Fruit fly (Drosophila melanogaster) whole organism, embryonic: ENCODE results near the gene eIF3i.

Experiments
- CG10274 ChIP-seq: fragments of 200-800 bp; sonication (Bioruptor generic); optimal IDR thresholded peaks from 3 replicates; lab custom pipeline; 2017; ENCODE audit warnings: missing biosample characterization, mild to moderate bottlenecking, missing genetic modification characterization
- CG10431 ChIP-seq: fragments of 200-800 bp; sonication (Bioruptor generic); optimal IDR thresholded peaks from 3 replicates; lab custom pipeline; 2018; ENCODE audit warnings: missing biosample characterization, mild to moderate bottlenecking, missing genetic modification characterization
- CG11085 ChIP-seq: fragments of 200-800 bp; sonication (Bioruptor generic); IDR thresholded peaks from 2 replicates; pipeline ENCODE4 v1.3.6; 2022; ENCODE audit warnings: missing biosample characterization, missing genetic modification characterization
- CG12236 ChIP-seq: fragments of 200-800 bp; sonication (Bioruptor generic); optimal IDR thresholded peaks from 2 replicates; lab custom pipeline; 2016; ENCODE audit warnings: missing biosample characterization, missing genetic modification characterization
- CG30431 ChIP-seq: fragments of 200-800 bp; sonication (Bioruptor generic); optimal IDR thresholded peaks from 2 replicates; lab custom pipeline; 2017; ENCODE audit warnings: missing biosample characterization, missing genetic modification characterization
- CG31365 ChIP-seq: fragments of 200-800 bp; sonication (Bioruptor generic); optimal IDR thresholded peaks from 2 replicates; lab custom pipeline; 2018; ENCODE audit warnings: missing biosample characterization, mild to moderate bottlenecking, missing genetic modification characterization
- CG3726 ChIP-seq: fragments of 200-800 bp; sonication (Bioruptor generic); IDR thresholded peaks from 3 replicates; pipeline ENCODE4, ENCODE4 v1.3.6; 2022; ENCODE audit warnings: missing biosample characterization, missing genetic modification characterization
- CG4424 ChIP-seq: fragments of 200-800 bp; sonication (Bioruptor generic); optimal IDR thresholded peaks from 3 replicates; lab custom pipeline; 2016; ENCODE audit warnings: missing biosample characterization, missing genetic modification characterization
- CG6175 ChIP-seq: fragments of 200-800 bp; sonication (Bioruptor generic); IDR thresholded peaks from 3 replicates; pipeline ENCODE4 v1.3.6; 2022; ENCODE audit warnings: missing biosample characterization, missing genetic modification characterization
- CG7786 ChIP-seq: fragments of 200-800 bp; sonication (Bioruptor generic); optimal IDR thresholded peaks from 2 replicates; lab custom pipeline; 2016; ENCODE audit warnings: missing biosample characterization, missing genetic modification characterization
- CG8765 ChIP-seq: fragments of 200-800 bp; sonication (Bioruptor generic); IDR thresholded peaks from 2 replicates; pipeline ENCODE4 v1.3.6; 2022; ENCODE audit warnings: missing biosample characterization, missing genetic modification characterization
- CG9727 ChIP-seq: fragments of 200-800 bp; sonication (Bioruptor generic); optimal IDR thresholded peaks from 3 replicates; lab custom pipeline; 2017; ENCODE audit warnings: missing biosample characterization, mild to moderate bottlenecking, missing genetic modification characterization
- D ChIP-seq, 2 experiments: fragments of 200-800 bp in 1 of 2; fragments of >200 bp in 1 of 2; sonication (Bioruptor generic) in 1 of 2; optimal IDR thresholded peaks; 2 replicates in 1 of 2; 3 replicates in 1 of 2; lab custom pipeline; 2017; ENCODE audit warnings: mild to moderate bottlenecking in 1 of 2, missing biosample characterization in 1 of 2, missing genetic modification characterization in 1 of 2, missing genetic modification reagents in 1 of 2
- Dad ChIP-seq: fragments of 200-800 bp; sonication (Bioruptor generic); optimal IDR thresholded peaks from 3 replicates; lab custom pipeline; 2016; ENCODE audit warnings: missing biosample characterization, missing genetic modification characterization
- Dek ChIP-seq: fragments of 200-800 bp; sonication (Bioruptor generic); optimal IDR thresholded peaks from 3 replicates; lab custom pipeline; 2019; ENCODE audit warnings: missing biosample characterization, mild to moderate bottlenecking, missing genetic modification characterization, moderate library complexity
- Doc3 ChIP-seq: fragments of 200-800 bp; sonication (Bioruptor generic); IDR thresholded peaks from 3 replicates; pipeline ENCODE4 v1.3.6; 2022; ENCODE audit warnings: missing biosample characterization, missing genetic modification characterization; ENCODE audit not compliant: partially characterized antibody
- Dp ChIP-seq: fragments of 200-800 bp; sonication (Bioruptor generic); optimal IDR thresholded peaks from 2 replicates; lab custom pipeline; 2018; ENCODE audit warnings: missing biosample characterization, mild to moderate bottlenecking, missing genetic modification characterization, moderate library complexity
- Ets97D ChIP-seq: fragments of 200-800 bp; sonication (Bioruptor generic); optimal IDR thresholded peaks from 3 replicates; lab custom pipeline; 2016; ENCODE audit warnings: missing biosample characterization, missing genetic modification characterization
- Fer3 ChIP-seq: fragments of 200-800 bp; sonication (Bioruptor generic); optimal IDR thresholded peaks from 2 replicates; lab custom pipeline; 2018; ENCODE audit warnings: missing biosample characterization, mild to moderate bottlenecking, missing genetic modification characterization, moderate library complexity
- HHEX ChIP-seq: fragments of 200-800 bp; sonication (Bioruptor generic); optimal IDR thresholded peaks from 3 replicates; lab custom pipeline; 2017; ENCODE audit warnings: missing biosample characterization, mild to moderate bottlenecking, missing genetic modification characterization, missing genetic modification reagents
- Hey ChIP-seq: fragments of 200-800 bp; sonication (Bioruptor generic); optimal IDR thresholded peaks from 3 replicates; lab custom pipeline; 2018; ENCODE audit warnings: missing biosample characterization, mild to moderate bottlenecking, missing genetic modification characterization
- Hsf ChIP-seq: fragments of 200-800 bp; sonication (Bioruptor generic); optimal IDR thresholded peaks from 3 replicates; lab custom pipeline; 2016; ENCODE audit warnings: missing biosample characterization, missing genetic modification characterization
- Mrtf ChIP-seq: fragments of 200-800 bp; sonication (Bioruptor generic); IDR thresholded peaks from 3 replicates; pipeline ENCODE4 v1.3.6; 2022; ENCODE audit warnings: missing biosample characterization, missing genetic modification characterization
- Tbp ChIP-seq: fragments of >200 bp; optimal IDR thresholded peaks from 2 replicates; lab custom pipeline; 2018; ENCODE audit warnings: missing biosample characterization, missing genetic modification characterization
- ara ChIP-seq: fragments of 200-800 bp; sonication (Bioruptor generic); IDR thresholded peaks from 2 replicates; pipeline ENCODE4 v1.3.6; 2022; ENCODE audit warnings: missing biosample characterization, missing genetic modification characterization
- az2 ChIP-seq: fragments of 200-800 bp; sonication (Bioruptor generic); optimal IDR thresholded peaks from 3 replicates; lab custom pipeline; 2016; ENCODE audit warnings: missing biosample characterization, missing genetic modification characterization
- bigmax ChIP-seq: fragments of 200-800 bp; sonication (Bioruptor generic); optimal IDR thresholded peaks from 2 replicates; lab custom pipeline; 2018; ENCODE audit warnings: missing biosample characterization, mild to moderate bottlenecking, missing genetic modification characterization
- cas ChIP-seq: fragments of 200-800 bp; sonication (Bioruptor generic); IDR thresholded peaks from 2 replicates; pipeline ENCODE4 v1.3.6; 2022; ENCODE audit warnings: missing biosample characterization, missing genetic modification characterization
- corto ChIP-seq: fragments of 200-800 bp; sonication (Bioruptor generic); optimal IDR thresholded peaks from 2 replicates; lab custom pipeline; 2016; ENCODE audit warnings: missing biosample characterization, mild to moderate bottlenecking, missing genetic modification characterization, moderate library complexity
- crc ChIP-seq: fragments of 200-800 bp; sonication (Bioruptor generic); optimal IDR thresholded peaks from 2 replicates; lab custom pipeline; 2016; ENCODE audit warnings: missing biosample characterization, missing genetic modification characterization
- crol ChIP-seq: fragments of 200-800 bp; sonication (Bioruptor generic); IDR thresholded peaks from 2 replicates; pipeline ENCODE4 v1.3.6; 2022; ENCODE audit warnings: missing biosample characterization, missing genetic modification characterization
- dan ChIP-seq: fragments of 200-800 bp; sonication (Bioruptor generic); IDR thresholded peaks from 2 replicates; pipeline ENCODE4 v1.3.6; 2022; ENCODE audit warnings: missing biosample characterization, missing genetic modification characterization
- dysf ChIP-seq: fragments of 200-800 bp; sonication (Bioruptor generic); IDR thresholded peaks from 3 replicates; pipeline ENCODE4 v1.3.6; 2022; ENCODE audit warnings: missing biosample characterization, missing genetic modification characterization
- gcm ChIP-seq: fragments of 200-800 bp; sonication (Bioruptor generic); optimal IDR thresholded peaks from 2 replicates; lab custom pipeline; 2019; ENCODE audit warnings: missing biosample characterization, mild to moderate bottlenecking, missing genetic modification characterization, moderate library complexity
- h ChIP-seq: fragments of >200 bp; optimal IDR thresholded peaks from 2 replicates; lab custom pipeline; 2017
- ham ChIP-seq: fragments of 200-800 bp; sonication (Bioruptor generic); IDR thresholded peaks from 2 replicates; pipeline ENCODE4 v1.3.6; 2022; ENCODE audit warnings: missing biosample characterization, missing genetic modification characterization
- lbe ChIP-seq: fragments of 200-800 bp; sonication (Bioruptor generic); optimal IDR thresholded peaks from 2 replicates; lab custom pipeline; 2016; ENCODE audit warnings: missing biosample characterization, mild to moderate bottlenecking, missing genetic modification characterization
- lov ChIP-seq, 2 experiments: fragments of 200-800 bp in 1 of 2; fragments of >200 bp in 1 of 2; sonication (Bioruptor generic) in 1 of 2; IDR thresholded peaks in 1 of 2; optimal IDR thresholded peaks in 1 of 2; 2 replicates in 1 of 2; 3 replicates in 1 of 2; pipeline versions ENCODE4 v1.3.6 to Lab custom; 2017 to 2022; ENCODE audit warnings: missing biosample characterization in 1 of 2, missing genetic modification characterization in 1 of 2
- nau ChIP-seq: fragments of 200-800 bp; sonication (Bioruptor generic); optimal IDR thresholded peaks from 3 replicates; lab custom pipeline; 2017; ENCODE audit warnings: missing biosample characterization, mild to moderate bottlenecking, missing genetic modification characterization, missing genetic modification reagents
- onecut ChIP-seq: fragments of 200-800 bp; sonication (Bioruptor generic); IDR thresholded peaks from 2 replicates; pipeline ENCODE4 v1.3.6; 2022; ENCODE audit warnings: missing biosample characterization, missing genetic modification characterization
- pho ChIP-seq: fragments of 200-800 bp; sonication (Bioruptor generic); optimal IDR thresholded peaks from 2 replicates; lab custom pipeline; 2016; ENCODE audit warnings: missing biosample characterization, missing genetic modification characterization
- psq ChIP-seq: fragments of 200-800 bp; sonication (Bioruptor generic); optimal IDR thresholded peaks from 2 replicates; lab custom pipeline; 2017; ENCODE audit warnings: missing biosample characterization, missing genetic modification characterization
- scrt ChIP-seq: fragments of 200-800 bp; sonication (Bioruptor generic); optimal IDR thresholded peaks from 2 replicates; lab custom pipeline; 2018; ENCODE audit warnings: missing biosample characterization, mild to moderate bottlenecking, missing genetic modification characterization, moderate library complexity
- sens ChIP-seq: fragments of 200-800 bp; sonication (Bioruptor generic); peaks from one replicate; lab custom pipeline; 2016; ENCODE audit warnings: missing biosample characterization, missing genetic modification characterization
- sna ChIP-seq: fragments of 200-800 bp; sonication (Bioruptor generic); IDR thresholded peaks from 2 replicates; pipeline ENCODE4 v1.3.6; 2022; ENCODE audit warnings: missing biosample characterization, missing genetic modification characterization; ENCODE audit not compliant: partially characterized antibody
- stc ChIP-seq: fragments of 200-800 bp; sonication (Bioruptor generic); IDR thresholded peaks from 2 replicates; pipeline ENCODE4 v1.3.6; 2022; ENCODE audit warnings: missing biosample characterization, missing genetic modification characterization
- tup ChIP-seq: fragments of 200-800 bp; sonication (Bioruptor generic); optimal IDR thresholded peaks from 2 replicates; lab custom pipeline; 2016; ENCODE audit warnings: missing biosample characterization, mild to moderate bottlenecking, missing genetic modification characterization, moderate library complexity
- vnd ChIP-seq: fragments of 200-800 bp; sonication (Bioruptor generic); IDR thresholded peaks from 3 replicates; pipeline ENCODE4 v1.3.6; 2022; ENCODE audit warnings: missing biosample characterization, missing genetic modification characterization; ENCODE audit not compliant: partially characterized antibody

eIF3i gene

dm6 chr2L:4997401-4998259, 30.1 kb upstream of the eIF3i start (continued):
- TF ChIP-seq sna (GFP tag; lab: Robert Waterston, UW), result peak; percentile 52; the same call in 1 of the 2 replicates
- peak; percentile 98 for TF ChIP-seq lbe (GFP tag; lab: Kevin White, UChicago)
- TF ChIP-seq dan (GFP tag; lab: Robert Waterston, UW), result peak; percentile 97
- peak; percentile 98 for TF ChIP-seq CG12236 (GFP tag; lab: Kevin White, UChicago)
- peak; percentile 99 for TF ChIP-seq Dad
- TF ChIP-seq CG8765 (GFP tag; lab: Robert Waterston, UW), result peak; percentile 99
- TF ChIP-seq onecut (GFP tag; lab: Robert Waterston, UW), result peak; percentile 97
- no peak; the same call in 2 of the 3 replicates for TF ChIP-seq Doc3 (GFP tag; lab: Robert Waterston, UW)
- TF ChIP-seq nau, result peak; percentile 98
- TF ChIP-seq CG10274 (GFP tag; lab: Kevin White, UChicago), result peak; percentile 94
- TF ChIP-seq Hey, result peak; percentile 87
- peak; percentile 95 for TF ChIP-seq corto
- TF ChIP-seq sens (GFP tag; lab: Kevin White, UChicago), result peak; percentile 100
- no peak for TF ChIP-seq lov (optimal IDR thresholded peaks at IDR 0.05; lab: Kevin White, UChicago)
- TF ChIP-seq lov (GFP tag; IDR thresholded peaks at IDR 0.05; lab: Robert Waterston, UW), result peak; percentile 98
- peak; percentile 99 for TF ChIP-seq Fer3
- TF ChIP-seq ara, result peak; percentile 99
- peak; percentile 98 for TF ChIP-seq tup (GFP tag; lab: Kevin White, UChicago)
- TF ChIP-seq CG31365 (tag; lab: Kevin White, UChicago), result peak; percentile 98
- TF ChIP-seq Dek, result peak; percentile 98
- TF ChIP-seq CG3726 (GFP tag; lab: Robert Waterston, UW), result peak; percentile 99
- peak; percentile 98 for TF ChIP-seq cas (GFP tag; lab: Robert Waterston, UW)
- peak; percentile 98 for TF ChIP-seq CG9727 (GFP tag; lab: Kevin White, UChicago)
- no peak for TF ChIP-seq D (optimal IDR thresholded peaks at IDR 0.05; lab: Kevin White, UChicago)
- peak; percentile 99 for TF ChIP-seq D (GFP tag; optimal IDR thresholded peaks at IDR 0.05; lab: Kevin White, UChicago)
- TF ChIP-seq Tbp (GFP tag; lab: Kevin White, UChicago), result no peak
- peak; percentile 99 for TF ChIP-seq pho (GFP tag; lab: Kevin White, UChicago)
- no peak; the same call in 1 of the 2 replicates for TF ChIP-seq ham (GFP tag; lab: Robert Waterston, UW)
- no peak for TF ChIP-seq h
- TF ChIP-seq CG6175 (GFP tag; lab: Robert Waterston, UW), result peak; percentile 98
- peak; percentile 99 for TF ChIP-seq Mrtf
- peak; percentile 80 for TF ChIP-seq bigmax (GFP tag; lab: Kevin White, UChicago)
- TF ChIP-seq crol (GFP tag; lab: Robert Waterston, UW), result peak; percentile 96
- peak; percentile 94 for TF ChIP-seq Ets97D
- TF ChIP-seq HHEX (GFP tag; lab: Kevin White, UChicago), result peak; percentile 99
- peak; percentile 99 for TF ChIP-seq dysf
- TF ChIP-seq CG10431 (GFP tag; lab: Kevin White, UChicago), result peak; percentile 97
- TF ChIP-seq CG4424 (GFP tag; lab: Kevin White, UChicago), result peak; percentile 99
- peak; percentile 73 for TF ChIP-seq vnd (GFP tag; lab: Robert Waterston, UW)
- peak; percentile 99 for TF ChIP-seq Hsf (GFP tag; lab: Kevin White, UChicago)
- peak; percentile 48 for TF ChIP-seq Dp (GFP tag; lab: Kevin White, UChicago)
- TF ChIP-seq CG30431 (GFP tag; lab: Kevin White, UChicago), result peak; percentile 99
- TF ChIP-seq stc (GFP tag; lab: Robert Waterston, UW), result peak; percentile 99
- peak; percentile 99 for TF ChIP-seq gcm (GFP tag; lab: Kevin White, UChicago)
- TF ChIP-seq psq (GFP tag; lab: Kevin White, UChicago), result peak; percentile 95
- TF ChIP-seq az2 (GFP tag; lab: Kevin White, UChicago), result peak; percentile 99
- TF ChIP-seq CG7786 (GFP tag; lab: Kevin White, UChicago), result peak; percentile 99
- TF ChIP-seq crc (GFP tag; lab: Kevin White, UChicago), result peak; percentile 99
- TF ChIP-seq CG11085 (GFP tag; lab: Robert Waterston, UW), result peak; percentile 99
- peak; percentile 95 for TF ChIP-seq scrt (GFP tag; lab: Kevin White, UChicago)
